Worm (Caenorhabditis elegans) whole organism, L4/young adult: ENCODE data around the gene F41B5.12.

Source experiments
- W03F9.2 ChIP-seq: fragments of 150-350 bp; optimal IDR thresholded peaks from 2 replicates; lab custom pipeline; 2014; ENCODE audit warnings: missing biosample characterization, missing genetic modification characterization
- dao-5 ChIP-seq: sonication (generic microtip); optimal IDR thresholded peaks from 2 replicates; lab custom pipeline; 2016; ENCODE audit warnings: missing genotype, missing genetic modification characterization, moderate library complexity, missing compliant biosample characterization
- him-1 ChIP-seq: sonication (generic microtip); optimal IDR thresholded peaks from 2 replicates; lab custom pipeline; 2016; ENCODE audit warnings: missing genotype, missing genetic modification reagents, missing genetic modification characterization, missing compliant biosample characterization

The F41B5.12 gene

DNA sequence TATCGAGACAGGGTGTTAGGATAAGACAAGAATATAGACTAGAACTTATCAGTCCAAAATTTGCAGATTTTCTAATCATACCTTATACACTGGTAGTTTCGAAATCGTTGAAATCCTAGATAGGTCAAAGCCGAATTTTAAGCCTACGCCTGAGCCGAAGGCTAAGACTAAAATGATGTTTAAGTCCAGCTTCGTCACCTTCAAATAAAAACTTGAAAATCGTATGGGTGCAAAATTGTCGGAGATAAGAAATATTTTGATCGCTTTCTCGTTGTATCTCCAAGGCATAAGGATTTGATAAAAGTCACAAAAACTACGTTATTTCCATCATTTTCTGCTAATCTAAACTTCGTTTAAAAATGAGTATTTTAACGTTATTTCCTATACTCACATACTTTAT is at the start of gene F41B5.12:
Gene F41B5.12 (plus strand): TSS at position 301 of the 400 bp plus-strand sequence.
- no peak for TF ChIP-seq him-1
- TF ChIP-seq W03F9.2 = no peak
- no peak for TF ChIP-seq dao-5 (tag; lab: Kevin White, UChicago)

DNA sequence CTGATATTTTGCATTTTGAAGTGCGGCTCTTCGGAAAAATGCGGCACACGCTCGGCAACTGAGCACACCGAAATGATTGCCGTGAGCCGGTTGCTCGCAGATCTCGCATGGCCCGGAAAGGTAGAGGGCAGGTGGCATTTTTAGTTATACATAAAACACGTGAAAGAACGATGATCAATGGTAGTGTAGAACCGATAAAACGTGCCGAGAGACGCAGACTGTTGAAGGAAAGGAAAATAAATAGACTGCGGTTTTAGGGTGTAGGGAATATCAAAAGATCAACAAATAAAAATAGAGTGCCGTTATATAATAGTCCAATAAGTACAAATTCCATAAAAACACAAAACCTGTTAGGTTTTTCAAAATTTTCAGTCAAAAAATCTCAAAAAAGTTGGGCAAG is 48.8 kb upstream of the F41B5.12 start, which contains the start of gene nhr-133:
Gene nhr-133 (minus strand): TSS at position 183 of the 400 bp plus-strand sequence.
- no peak for TF ChIP-seq dao-5 (tag; lab: Kevin White, UChicago)
- TF ChIP-seq W03F9.2 = no peak
- TF ChIP-seq him-1 = no peak

DNA sequence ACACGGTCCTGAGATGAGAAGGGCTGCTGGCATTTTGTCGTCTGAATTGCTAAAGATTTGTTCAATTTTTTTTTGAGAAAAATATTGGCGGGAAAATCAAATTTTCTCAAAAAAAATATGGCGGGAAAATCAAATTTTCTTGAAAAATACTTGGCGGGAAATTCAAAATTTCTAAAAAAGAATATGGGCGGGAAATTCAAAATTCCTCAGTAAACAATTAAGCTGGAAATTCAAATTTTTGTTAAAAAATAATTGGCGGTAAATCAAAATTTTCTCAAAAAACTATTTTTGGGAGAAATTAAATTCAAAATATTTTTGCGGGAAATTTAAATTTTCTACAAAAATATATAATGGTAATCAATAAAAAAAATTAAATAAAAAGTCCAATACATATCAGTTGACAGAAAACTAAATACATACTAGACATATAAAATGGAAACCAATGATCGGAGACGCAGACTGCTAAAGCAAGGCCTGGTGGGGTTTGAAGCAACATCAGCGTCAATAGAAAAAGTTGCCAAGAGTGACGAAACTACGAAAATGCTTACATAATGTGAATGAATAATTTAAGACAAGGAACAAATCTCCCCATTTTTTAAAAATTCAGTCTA is 46.2 kb upstream of the F41B5.12 start, which contains the start of gene nhr-184:
Gene nhr-184 (minus strand): TSS at position 51 of the 611 bp plus-strand sequence.
- TF ChIP-seq him-1 (no peak), W03F9.2 (peak; percentile 33)

DNA sequence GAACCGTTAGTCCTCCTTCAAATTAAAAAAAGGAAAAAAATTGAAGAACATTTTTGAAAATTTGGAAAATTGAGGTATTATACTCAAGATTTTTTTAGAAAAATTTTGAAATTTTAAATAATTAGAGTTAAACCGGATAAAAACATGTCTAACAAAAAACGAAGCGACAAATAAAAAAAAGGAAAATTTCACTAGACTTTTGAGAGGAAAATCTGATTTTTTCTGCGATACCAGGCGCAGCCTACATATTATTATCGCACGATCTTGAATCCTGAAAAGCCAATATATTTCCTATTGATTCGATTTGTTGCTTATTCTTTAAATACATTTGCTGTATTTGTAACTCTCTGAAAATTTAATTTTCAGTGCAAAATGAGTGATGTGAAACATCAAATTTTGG is 45.4 kb upstream of the F41B5.12 start, which contains the start of gene nstp-8:
Gene nstp-8 (plus strand): TSS at position 301 of the 400 bp plus-strand sequence.
- TF ChIP-seq dao-5 (tag; lab: Kevin White, UChicago) (no peak), him-1 (no peak), W03F9.2 (no peak)

DNA sequence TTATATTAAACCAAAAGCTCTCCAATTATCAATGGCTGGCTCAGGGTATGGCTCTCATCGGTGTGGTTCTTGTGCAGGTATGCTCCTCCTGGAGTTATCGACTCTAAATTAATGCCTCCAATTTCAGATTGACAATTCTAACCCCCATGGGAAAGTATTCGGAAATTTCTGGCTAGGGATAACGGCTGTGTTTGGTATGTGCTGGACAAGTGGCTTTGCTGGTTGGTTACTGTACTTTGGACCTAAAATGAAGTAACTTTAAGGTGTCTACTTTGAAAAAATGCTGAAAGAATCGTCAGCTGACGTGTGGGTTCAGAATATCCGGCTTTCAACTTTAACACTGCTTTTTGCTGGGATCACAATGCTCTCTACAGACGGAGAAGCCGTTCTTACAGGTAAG is 43.8 kb upstream of the F41B5.12 start:
- no peak for TF ChIP-seq him-1
- no peak for TF ChIP-seq dao-5 (tag; lab: Kevin White, UChicago)
- TF ChIP-seq W03F9.2 = no peak

DNA sequence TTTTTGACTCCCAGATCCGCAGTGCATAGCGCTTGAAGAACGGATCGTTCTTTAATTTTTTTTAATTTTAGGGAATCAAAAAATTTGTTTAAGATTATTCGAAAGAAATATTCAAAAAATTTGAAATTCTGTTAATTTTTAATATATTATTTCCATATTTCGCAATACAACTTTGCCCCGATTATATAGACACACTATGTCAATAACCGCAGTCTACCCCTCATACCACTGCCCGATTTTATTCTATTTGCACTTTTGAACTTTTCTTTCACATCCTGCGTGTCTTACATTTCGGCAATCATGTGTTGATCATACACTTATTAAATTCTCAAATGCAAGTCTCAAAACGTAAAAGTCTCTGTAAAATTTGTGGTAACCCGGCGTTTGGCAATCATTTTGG is 42.0 kb upstream of the F41B5.12 start, which contains the start of gene nhr-56:
Gene nhr-56 (plus strand): TSS at position 202 of the 400 bp plus-strand sequence.
- TF ChIP-seq dao-5 (tag; lab: Kevin White, UChicago) = no peak
- no peak for TF ChIP-seq him-1
- no peak for TF ChIP-seq W03F9.2

DNA sequence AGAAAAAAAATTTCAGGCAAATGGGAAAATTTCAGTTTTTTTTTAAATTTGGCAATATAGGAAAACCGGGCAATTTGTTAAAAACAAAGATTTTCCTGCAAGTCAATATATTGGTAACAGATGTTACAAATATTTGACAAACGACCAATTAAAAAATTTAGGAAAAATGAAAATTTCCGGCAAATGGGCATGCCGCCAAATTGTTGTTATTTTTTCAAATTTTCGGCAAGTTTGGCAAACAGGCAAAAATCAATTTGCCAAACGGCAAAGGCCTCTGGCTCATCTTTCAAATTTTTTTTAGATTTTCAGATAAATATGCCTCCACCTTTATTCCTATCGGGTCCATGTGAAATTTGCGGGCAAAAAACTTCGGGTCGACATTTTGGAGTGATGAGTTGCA is 39.0 kb upstream of the F41B5.12 start, which contains the start of gene nhr-128:
Gene nhr-128 (plus strand): TSS at position 301 of the 400 bp plus-strand sequence.
- no peak for TF ChIP-seq dao-5 (tag; lab: Kevin White, UChicago)
- TF ChIP-seq W03F9.2 = no peak
- no peak for TF ChIP-seq him-1

DNA sequence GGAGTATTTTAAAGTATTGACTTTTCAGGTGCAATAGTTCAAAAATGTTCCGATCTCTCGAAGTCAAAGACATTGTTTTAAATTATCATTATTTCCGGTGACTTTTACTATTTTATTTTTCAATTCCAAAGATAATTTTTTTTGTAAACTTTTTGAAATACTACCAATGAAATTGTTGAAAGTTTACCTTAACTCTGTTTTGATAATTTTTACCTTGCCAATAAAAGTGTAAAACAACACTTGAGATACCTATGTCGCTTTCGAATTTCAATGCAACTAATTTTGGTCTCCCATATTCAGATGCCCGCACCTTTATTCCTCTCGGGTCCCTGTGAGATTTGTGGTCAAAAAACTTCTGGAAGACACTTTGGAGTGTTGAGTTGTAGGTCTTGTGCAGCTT is 35.6 kb upstream of the F41B5.12 start, which contains the start of gene nhr-103:
Gene nhr-103 (plus strand): TSS at position 301 of the 400 bp plus-strand sequence.
- TF ChIP-seq dao-5 (tag; lab: Kevin White, UChicago) (no peak), W03F9.2 (no peak)

DNA sequence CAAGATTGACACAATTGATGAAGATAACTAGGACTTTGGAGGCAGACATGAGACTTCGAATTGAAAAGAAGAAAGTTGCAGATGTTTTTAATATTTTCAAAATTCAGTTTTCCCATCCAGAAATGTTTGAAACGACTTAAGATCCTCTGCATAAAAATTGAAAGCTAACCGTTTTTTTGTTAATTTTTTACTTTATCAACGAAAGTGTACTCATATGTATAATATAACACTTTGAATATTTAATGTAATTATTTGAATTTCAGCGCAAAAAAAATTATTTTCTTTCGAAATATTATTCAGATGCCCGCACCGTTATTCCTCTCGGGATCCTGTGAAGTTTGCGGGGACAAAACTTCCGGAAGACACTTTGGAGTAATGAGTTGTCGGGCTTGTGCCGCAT is 33.9 kb upstream of the F41B5.12 start, which contains the start of gene nhr-18:
Gene nhr-18 (plus strand): TSS at position 301 of the 400 bp plus-strand sequence.
- TF ChIP-seq dao-5 (tag; lab: Kevin White, UChicago) (no peak), W03F9.2 (no peak), him-1 (no peak)

DNA sequence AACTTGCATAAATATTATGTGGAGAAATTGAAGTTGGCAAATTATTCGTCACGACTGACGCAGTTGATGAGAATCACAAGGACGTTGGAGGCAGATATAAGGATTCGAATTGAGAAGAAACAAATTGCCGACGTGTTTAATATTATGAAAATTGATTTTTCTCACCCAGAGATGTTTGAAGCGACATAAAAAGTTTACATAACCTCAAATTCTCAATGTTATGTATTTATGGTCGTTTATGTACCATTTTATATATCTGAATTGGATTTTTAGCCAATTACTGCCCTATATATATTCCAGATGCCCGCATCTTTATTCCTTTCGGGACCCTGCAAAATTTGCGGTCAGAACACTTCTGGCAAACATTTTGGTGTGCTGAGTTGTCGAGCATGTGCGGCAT is 32.0 kb upstream of the F41B5.12 start, which contains the start of gene nhr-126:
Gene nhr-126 (plus strand): TSS at position 301 of the 400 bp plus-strand sequence.
- TF ChIP-seq him-1 (no peak), dao-5 (tag; lab: Kevin White, UChicago) (no peak)

DNA sequence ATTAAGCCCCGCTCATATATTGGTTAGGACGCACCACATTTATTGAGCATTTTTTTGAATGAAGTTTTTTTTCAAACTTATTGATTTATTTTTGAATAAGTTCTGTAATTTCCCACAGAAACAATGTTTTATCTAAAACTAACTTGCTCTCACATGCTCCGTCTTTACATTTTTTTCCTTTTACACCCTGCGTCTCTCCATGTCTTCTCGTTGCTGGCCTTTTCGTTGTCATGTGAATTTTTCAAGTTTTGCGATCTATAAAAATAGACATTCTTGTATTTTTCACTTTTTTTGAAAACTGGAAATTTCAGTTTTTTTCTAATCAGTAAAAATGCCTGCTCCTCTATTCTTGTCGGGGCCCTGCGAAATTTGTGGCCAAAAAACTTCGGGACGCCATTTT is 29.8 kb upstream of the F41B5.12 start, which contains the start of gene nhr-134:
Gene nhr-134 (plus strand): TSS at position 312 of the 400 bp plus-strand sequence.
- TF ChIP-seq W03F9.2 = no peak
- no peak for TF ChIP-seq dao-5 (tag; lab: Kevin White, UChicago)
- no peak for TF ChIP-seq him-1

DNA sequence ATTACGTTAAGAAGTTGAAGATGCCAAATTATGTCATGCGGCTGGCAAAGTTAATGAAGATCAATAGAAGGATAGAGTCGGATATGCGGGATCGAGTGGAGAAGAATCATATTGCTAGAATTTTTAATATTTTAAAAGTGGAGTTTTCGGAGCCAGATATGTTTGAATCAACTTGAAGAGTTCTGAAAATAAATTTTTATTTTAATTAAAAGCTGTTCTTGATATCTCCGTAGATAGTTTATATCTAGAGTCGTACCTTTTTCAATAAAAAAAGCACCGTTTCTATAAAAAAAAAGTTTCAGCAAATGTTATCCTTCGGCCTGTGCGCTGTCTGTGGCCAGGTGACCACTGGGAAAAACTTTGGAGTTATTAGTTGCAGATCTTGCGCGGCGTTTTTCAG is 27.6 kb upstream of the F41B5.12 start, which contains the start of gene nhr-96:
Gene nhr-96 (plus strand): TSS at position 301 of the 400 bp plus-strand sequence.
- TF ChIP-seq him-1 = no peak
- no peak for TF ChIP-seq W03F9.2
- TF ChIP-seq dao-5 (tag; lab: Kevin White, UChicago) = no peak

DNA sequence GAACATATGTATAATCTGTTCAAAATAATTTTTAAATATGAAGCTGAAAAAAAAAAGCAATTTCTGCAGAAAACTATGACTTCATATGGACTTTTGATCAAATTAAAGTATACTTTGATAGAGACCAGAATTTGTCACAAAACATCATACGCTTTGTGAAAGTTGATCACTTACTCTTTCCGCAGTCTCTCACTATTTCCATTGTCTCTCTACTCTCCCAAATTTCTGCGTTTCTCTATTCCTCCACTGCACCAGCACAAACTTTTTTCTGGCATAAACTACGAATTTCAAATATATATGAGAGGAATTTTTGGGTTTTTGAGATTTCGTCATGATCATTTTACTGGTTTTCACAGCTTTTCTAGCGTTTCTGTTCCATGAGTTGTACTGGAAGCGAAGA is 24.9 kb upstream of the F41B5.12 start, which contains the start of gene cyp-33C4:
Gene cyp-33C4 (plus strand): TSS at position 293 of the 400 bp plus-strand sequence.
- TF ChIP-seq dao-5 (tag; lab: Kevin White, UChicago) (no peak), him-1 (no peak), W03F9.2 (no peak)

DNA sequence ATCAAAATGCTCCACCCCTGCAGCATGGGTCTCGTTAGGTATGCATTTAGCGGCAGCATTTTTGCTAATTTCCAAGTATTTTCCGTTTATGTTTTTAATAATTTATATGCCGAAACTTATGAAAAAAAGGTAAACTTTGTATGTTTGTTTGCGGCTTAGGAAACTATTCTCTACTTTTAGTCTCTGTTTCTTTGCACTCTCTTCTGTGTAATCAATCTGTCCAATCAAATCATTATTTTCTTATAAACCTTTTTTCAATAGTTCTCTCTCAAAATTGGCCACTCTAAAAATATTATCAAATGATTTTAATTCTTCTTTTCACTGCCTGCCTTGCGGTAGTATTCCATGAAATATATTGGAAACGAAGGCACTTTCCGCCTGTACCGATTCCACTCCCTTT is 22.7 kb upstream of the F41B5.12 start:
- no peak for TF ChIP-seq dao-5 (tag; lab: Kevin White, UChicago)
- no peak for TF ChIP-seq W03F9.2
- no peak for TF ChIP-seq him-1

DNA sequence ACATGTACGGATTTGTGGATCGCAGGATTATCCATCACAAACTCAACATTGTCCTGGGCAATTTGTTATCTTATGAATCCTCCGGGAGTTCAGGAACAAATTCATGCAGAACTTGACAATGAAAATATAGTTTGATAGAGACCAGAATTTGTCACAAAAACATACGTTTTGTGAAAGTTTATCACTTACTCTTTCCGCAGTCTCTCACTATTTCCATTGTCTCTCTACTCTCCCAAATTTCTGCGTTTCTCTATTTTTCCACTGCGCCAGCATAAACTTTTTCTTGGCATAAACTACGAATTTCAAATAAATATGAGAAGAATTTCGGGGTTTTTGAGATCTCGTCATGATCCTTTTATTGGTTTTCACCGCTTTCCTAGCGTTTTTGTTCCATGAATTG is 18.1 kb upstream of the F41B5.12 start, which contains the start of gene cyp-33C3:
Gene cyp-33C3 (plus strand): TSS at position 149 of the 400 bp plus-strand sequence.
- TF ChIP-seq dao-5 (tag; lab: Kevin White, UChicago) = no peak
- TF ChIP-seq him-1 = no peak
